Fruit fly (Drosophila melanogaster) ovary, adult (tissue): Measurements from ENCODE around the gene ich.

Experiments used
- CG17801 ChIP-seq: fragments of 200-800 bp; optimal IDR thresholded peaks from 2 replicates; lab custom pipeline; 2019; ENCODE audit warnings: missing biosample characterization, mild to moderate bottlenecking, missing genetic modification characterization, moderate library complexity; ENCODE audit not compliant: partially characterized antibody

Gene ich

DNA sequence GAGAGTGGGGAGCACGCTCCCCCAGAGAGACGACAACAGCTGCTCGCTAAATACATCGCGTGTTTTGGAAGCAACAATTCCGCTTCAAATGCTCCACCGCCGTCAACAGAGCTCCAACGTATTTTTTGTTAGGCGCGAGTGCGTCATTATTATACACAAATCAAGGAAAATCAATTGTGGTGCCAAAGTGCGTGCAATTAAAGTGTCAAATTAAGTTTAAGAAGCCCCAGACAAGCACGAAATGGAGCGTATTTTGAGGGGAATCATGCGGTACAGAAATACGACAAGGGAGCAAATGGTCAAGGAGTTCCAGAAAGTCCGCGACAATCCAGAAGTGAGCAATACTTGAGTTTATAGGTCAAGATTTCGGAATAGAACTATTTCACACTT, 17.9 kb upstream of the ich start, which contains the start of gene CAHbeta:
Gene CAHbeta (plus strand): TSS at position 85 of the 390 bp plus-strand sequence.
- peak; percentile 72 for TF ChIP-seq CG17801 (GFP tag; lab: Kevin White, UChicago)

dm6 chr3R:8979850-8980775, 17.3 kb upstream of the ich start:
- no peak for TF ChIP-seq CG17801 (GFP tag; lab: Kevin White, UChicago)

dm6 chr3R:8978768-8979167, 15.9 kb upstream of the ich start:
- TF ChIP-seq CG17801 (GFP tag; lab: Kevin White, UChicago): no peak

DNA sequence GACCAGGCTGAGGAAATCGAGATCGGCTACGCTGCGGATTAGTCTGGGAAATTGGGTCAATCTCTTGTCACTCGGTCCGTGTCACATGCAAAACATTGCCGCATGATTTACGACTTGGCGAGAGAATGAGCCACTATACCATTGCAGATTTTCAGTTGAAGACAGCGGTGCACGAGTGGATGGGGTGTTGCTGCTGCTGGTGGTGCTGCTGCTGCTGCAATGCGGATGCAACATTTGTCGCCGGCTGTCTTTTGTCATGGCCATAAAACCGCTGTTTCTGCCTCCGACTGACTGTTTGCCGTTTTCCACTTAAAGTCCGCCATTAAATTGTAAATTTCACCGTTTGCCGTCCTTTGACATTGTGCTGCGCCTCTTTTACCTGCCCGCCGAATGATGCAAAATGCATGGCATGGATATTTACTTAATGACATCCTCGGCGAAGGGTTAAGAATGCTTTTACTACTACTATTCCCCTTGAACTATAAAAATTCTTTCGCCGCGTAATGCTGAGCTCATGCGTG, 13.3 kb upstream of the ich start:
- TF ChIP-seq CG17801 (GFP tag; lab: Kevin White, UChicago): no peak

dm6 chr3R:8971794-8972193, 9.0 kb upstream of the ich start:
- no peak for TF ChIP-seq CG17801 (GFP tag; lab: Kevin White, UChicago)

- TF ChIP-seq CG17801 (GFP tag; lab: Kevin White, UChicago): no peak
These were observed 7.9 kb upstream of the ich start for dm6 chr3R:8970707-8971106.

DNA sequence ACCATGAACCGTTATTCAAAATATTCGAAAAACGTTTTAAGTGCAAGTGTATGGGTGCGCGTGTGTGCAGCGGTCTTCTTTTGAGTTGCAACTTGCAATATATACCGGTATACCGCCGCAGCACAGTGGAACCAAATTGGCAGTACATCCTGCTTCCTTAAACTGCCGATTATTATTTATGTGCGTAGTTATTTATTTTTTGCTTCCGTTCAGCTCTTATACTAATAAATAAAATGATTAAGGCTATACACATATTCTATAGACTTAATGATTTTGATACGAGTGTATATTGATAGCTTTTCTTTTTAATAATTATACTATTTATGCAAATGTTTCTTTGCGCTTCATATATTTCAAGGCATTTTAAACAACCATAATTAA, 7.1 kb upstream of the ich start:
- TF ChIP-seq CG17801 (GFP tag; lab: Kevin White, UChicago): no peak

DNA sequence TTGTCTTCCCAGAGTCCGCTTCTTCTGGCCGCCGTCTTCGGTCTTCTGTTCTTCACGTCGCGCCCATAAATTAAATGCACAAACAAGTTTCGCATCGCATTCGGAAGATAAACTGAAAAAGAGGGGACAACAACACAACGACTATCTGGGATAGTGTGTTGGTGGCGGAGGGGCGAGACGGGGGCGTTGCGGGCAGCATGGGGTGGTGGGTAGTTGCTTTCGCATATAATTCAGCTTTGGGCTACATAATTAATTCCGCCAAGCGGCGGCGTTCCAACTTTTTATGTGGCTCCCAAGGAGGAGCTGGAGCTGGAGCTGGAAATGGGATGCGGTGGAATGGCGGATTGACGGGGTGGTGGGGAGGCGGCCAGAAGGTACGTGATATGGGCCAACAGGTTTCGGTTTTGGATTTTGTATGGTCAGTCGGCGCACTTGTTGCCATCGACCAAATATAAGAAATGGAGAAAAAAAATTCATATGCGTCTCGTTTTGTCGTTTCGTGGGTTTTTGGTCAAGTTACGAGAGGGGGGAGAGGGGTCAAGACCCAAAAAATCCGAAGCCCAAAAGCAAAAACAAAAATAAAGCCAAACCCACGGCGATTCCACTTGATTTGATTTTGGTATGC, 6.6 kb upstream of the ich start:
- no peak for TF ChIP-seq CG17801 (GFP tag; lab: Kevin White, UChicago)

DNA sequence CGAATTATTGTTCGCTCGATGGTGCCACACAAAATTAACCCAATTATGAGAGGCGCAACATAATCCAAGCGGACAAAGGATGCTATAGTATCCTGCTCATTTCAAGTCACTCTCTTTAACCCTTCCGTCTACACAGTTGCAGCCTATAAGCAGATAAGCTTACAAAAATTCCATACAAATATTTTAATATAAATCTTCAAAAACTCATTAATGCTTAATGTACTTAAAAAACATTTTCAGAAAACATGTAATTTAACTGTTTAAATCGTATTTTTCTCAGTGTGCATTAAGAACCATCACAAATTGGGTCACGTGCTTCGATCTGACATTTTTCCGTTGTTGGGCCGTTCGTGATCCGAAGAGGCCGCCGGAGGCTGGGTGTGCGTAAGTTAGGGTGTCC, 6.0 kb upstream of the ich start:
- TF ChIP-seq CG17801 (GFP tag; lab: Kevin White, UChicago): no peak

DNA sequence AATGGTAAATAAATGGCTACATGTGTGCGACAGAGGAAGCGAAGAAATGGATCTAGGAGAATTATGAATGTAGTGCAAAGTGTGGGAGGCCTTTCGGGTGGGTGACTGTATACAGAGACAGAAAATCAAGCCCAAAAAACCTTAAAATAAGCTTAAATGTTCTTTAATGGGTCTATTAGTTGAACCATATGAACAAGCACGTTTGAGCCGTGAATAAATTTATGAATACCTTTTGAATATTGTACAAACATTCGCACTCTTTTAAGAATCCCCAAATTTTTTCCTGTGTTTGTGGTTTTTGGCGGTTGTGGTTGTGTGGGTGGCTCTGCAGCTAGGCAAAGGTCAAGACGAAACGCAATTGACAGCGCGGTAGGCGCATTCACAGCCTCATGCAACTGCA, 3.8 kb upstream of the ich start:
- TF ChIP-seq CG17801 (GFP tag; lab: Kevin White, UChicago): no peak

- no peak for TF ChIP-seq CG17801 (GFP tag; lab: Kevin White, UChicago)
These were observed 2.7 kb upstream of the ich start for dm6 chr3R:8965546-8965945.

DNA sequence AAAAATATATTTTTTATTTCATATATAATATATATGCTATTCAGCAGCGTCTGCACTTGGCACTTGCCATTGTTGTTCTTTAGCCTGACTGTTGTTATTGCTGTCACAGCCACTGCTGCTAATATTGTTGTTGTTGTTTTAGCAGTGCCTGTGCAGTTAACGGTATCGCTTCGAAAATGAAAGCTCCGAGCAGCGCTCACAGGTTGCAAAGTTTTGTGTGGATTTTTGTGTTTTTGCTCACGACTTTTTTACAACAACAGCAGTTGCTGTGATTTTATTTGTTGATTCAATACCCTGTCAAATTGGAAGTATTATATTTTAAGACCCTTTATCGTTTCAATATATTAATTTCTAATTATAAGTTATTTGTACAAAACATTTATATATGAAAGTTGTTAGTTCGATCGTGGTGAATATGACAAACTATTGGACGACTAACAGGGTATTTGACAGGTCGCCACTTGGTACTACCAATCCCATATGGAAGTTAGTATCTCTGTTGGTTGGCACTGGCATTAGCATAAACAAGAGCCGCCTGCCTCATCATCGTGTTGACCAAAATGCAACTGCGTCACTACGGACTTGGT, 1.0 kb upstream of the ich start:
- no peak for TF ChIP-seq CG17801 (GFP tag; lab: Kevin White, UChicago)

- TF ChIP-seq CG17801 (GFP tag; lab: Kevin White, UChicago): no peak
These were observed 2.5 kb downstream of the ich start for dm6 chr3R:8960329-8960728.

dm6 chr3R:8959153-8959552, 3.7 kb downstream of the ich start:
- no peak for TF ChIP-seq CG17801 (GFP tag; lab: Kevin White, UChicago)

DNA sequence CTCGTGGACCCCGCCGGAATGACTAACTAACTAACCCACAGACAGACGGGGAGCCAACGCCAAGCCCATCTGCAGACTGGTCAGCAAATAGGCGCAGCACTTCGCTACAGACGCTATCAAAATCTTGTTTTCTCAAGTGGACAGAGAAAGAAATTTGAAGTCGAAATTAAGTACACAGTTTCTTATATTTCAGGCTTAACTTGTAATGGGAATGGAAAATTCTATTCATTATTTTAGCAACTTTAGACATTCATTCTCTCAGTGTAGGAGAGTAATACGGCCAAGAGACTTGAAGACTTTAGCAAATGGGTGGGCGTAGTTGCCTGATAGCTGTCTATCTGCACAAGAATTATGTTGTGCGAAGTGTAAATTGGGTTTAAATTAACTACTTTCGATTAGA, 4.5 kb downstream of the ich start:
- no peak for TF ChIP-seq CG17801 (GFP tag; lab: Kevin White, UChicago)
